Fruit fly (Drosophila melanogaster): ENCODE data around the gene ush.
A peak's percentile ranks its signal among the peaks of the same experiment; 100 is the strongest.

ush gene

DNA sequence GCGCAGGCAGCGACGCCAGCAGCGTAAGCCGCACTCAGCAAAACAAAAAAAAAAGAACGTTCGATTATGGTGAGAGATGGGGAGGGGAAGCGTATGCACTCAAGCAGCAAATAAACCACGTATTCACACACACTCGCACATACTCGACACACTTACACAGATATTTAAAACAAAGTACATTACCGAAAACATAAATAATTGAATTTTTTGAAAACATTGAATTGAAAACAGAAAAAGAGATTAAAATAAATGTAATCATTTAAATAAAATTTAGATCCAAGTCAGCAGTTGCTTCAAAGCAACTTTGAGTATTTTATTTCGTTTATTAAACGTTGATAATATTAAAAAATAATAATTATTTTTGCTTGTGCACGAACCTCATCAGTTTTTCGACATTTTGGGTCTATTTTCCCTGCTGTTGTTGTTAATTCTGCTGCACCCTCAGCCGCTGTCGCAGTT is 5.0 kb upstream of the ush start (continued):
- TF ChIP-seq Bgb (GFP tag; IDR thresholded peaks at IDR 0.05; ENCODE audit: partially characterized antibody), result no peak
- no peak for TF ChIP-seq TFAM (GFP tag; optimal IDR thresholded peaks at IDR 0.05)
- TF ChIP-seq Adf1 (GFP tag; IDR thresholded peaks at IDR 0.05), result no peak
- TF ChIP-seq tap (tag; optimal IDR thresholded peaks at IDR 0.05), result peak; percentile 67
- TF ChIP-seq CG11695 (GFP tag; IDR thresholded peaks at IDR 0.05), result no peak
- TF ChIP-seq gcm (GFP tag; optimal IDR thresholded peaks at IDR 0.05), result peak; percentile 71
- peak; percentile 22 for TF ChIP-seq CG2202 (tag; optimal IDR thresholded peaks at IDR 0.05)
- no peak for TF ChIP-seq Opbp (GFP tag; IDR thresholded peaks at IDR 0.05; ENCODE audit: partially characterized antibody)
- TF ChIP-seq Sry-δ (GFP tag; optimal IDR thresholded peaks at IDR 0.05), result no peak
- TF ChIP-seq CG18764 (GFP tag; optimal IDR thresholded peaks at IDR 0.05), result no peak
- TF ChIP-seq MBD-R2 (GFP tag; IDR thresholded peaks at IDR 0.05), result no peak
- no peak for TF ChIP-seq fd102C (GFP tag; optimal IDR thresholded peaks at IDR 0.05)
- no peak for TF ChIP-seq CG33213 (GFP tag; optimal IDR thresholded peaks at IDR 0.05)
- peak in 1 of 2 experiments; percentile 83 for TF ChIP-seq Hr51 (GFP tag; optimal IDR thresholded peaks at IDR 0.05)
- TF ChIP-seq her (GFP tag; optimal IDR thresholded peaks at IDR 0.05), result no peak
- peak; percentile 20 for TF ChIP-seq Fer2 (tag; optimal IDR thresholded peaks at IDR 0.05)
- peak; percentile 56 for TF ChIP-seq CG3281 (GFP tag; optimal IDR thresholded peaks at IDR 0.05)
- peak; percentile 76 for TF ChIP-seq lab (GFP tag; optimal IDR thresholded peaks at IDR 0.05)
- TF ChIP-seq Dfd (GFP tag; optimal IDR thresholded peaks at IDR 0.05), result no peak
- no peak for TF ChIP-seq unc-4 (GFP tag; IDR thresholded peaks at IDR 0.05; ENCODE audit: partially characterized antibody)
- TF ChIP-seq CG17912 (GFP tag; optimal IDR thresholded peaks at IDR 0.05), result no peak
- peak; percentile 26 for TF ChIP-seq CG18619 (GFP tag; optimal IDR thresholded peaks at IDR 0.05)
- TF ChIP-seq BEAF-32 (GFP tag; optimal IDR thresholded peaks at IDR 0.05), result no peak
- TF ChIP-seq CG17328 (GFP tag; IDR thresholded peaks at IDR 0.05), result no peak
- TF ChIP-seq toy (GFP tag; IDR thresholded peaks at IDR 0.05), result no peak
- no peak for TF ChIP-seq Lim3 (GFP tag; IDR thresholded peaks at IDR 0.05)
- no peak for TF ChIP-seq slp2 (GFP tag; optimal IDR thresholded peaks at IDR 0.05)
- no peak for TF ChIP-seq yki (optimal IDR thresholded peaks at IDR 0.05)
- peak; percentile 80 for TF ChIP-seq CG18599 (GFP tag; optimal IDR thresholded peaks at IDR 0.05)
- no peak for TF ChIP-seq CG9609 (GFP tag; optimal IDR thresholded peaks at IDR 0.05)
- no peak for TF ChIP-seq pho (GFP tag; optimal IDR thresholded peaks at IDR 0.05)
- peak; percentile 26 for TF ChIP-seq CG18011 (GFP tag; optimal IDR thresholded peaks at IDR 0.05)
- peak; percentile 41 for TF ChIP-seq fd3F (GFP tag; optimal IDR thresholded peaks at IDR 0.05)
- TF ChIP-seq nmo (GFP tag; optimal IDR thresholded peaks at IDR 0.05), result peak; percentile 76
- no peak for TF ChIP-seq CG4854 (GFP tag; optimal IDR thresholded peaks at IDR 0.05)
- TF ChIP-seq Tbp (GFP tag; optimal IDR thresholded peaks at IDR 0.05), result no peak
- TF ChIP-seq CG4328 (GFP tag; optimal IDR thresholded peaks at IDR 0.05), result no peak
- no peak for TF ChIP-seq Nf-YC (tag; optimal IDR thresholded peaks at IDR 0.05)
- TF ChIP-seq gsb-n (tag; optimal IDR thresholded peaks at IDR 0.05), result peak; percentile 60
- no peak for TF ChIP-seq mld (GFP tag; IDR thresholded peaks at IDR 0.05; ENCODE audit: partially characterized antibody)
- TF ChIP-seq Camta (GFP tag; optimal IDR thresholded peaks at IDR 0.05), result no peak
- no peak for TF ChIP-seq sim (GFP tag; IDR thresholded peaks at IDR 0.05)
- TF ChIP-seq CG8290 (GFP tag; optimal IDR thresholded peaks at IDR 0.05), result no peak
- TF ChIP-seq CG8290 (tag; optimal IDR thresholded peaks at IDR 0.05), result no peak
- TF ChIP-seq bowl (GFP tag; IDR thresholded peaks at IDR 0.05), result no peak
- no peak for TF ChIP-seq CG8281 (tag; optimal IDR thresholded peaks at IDR 0.05)
- peak; percentile 2 for TF ChIP-seq dmrt11E (tag; optimal IDR thresholded peaks at IDR 0.05)
- TF ChIP-seq Dip3 (GFP tag; optimal IDR thresholded peaks at IDR 0.05), result no peak
- no peak for TF ChIP-seq CG1647 (GFP tag; optimal IDR thresholded peaks at IDR 0.05)
- no peak for TF ChIP-seq CG8478 (optimal IDR thresholded peaks at IDR 0.05)
- TF ChIP-seq Antp (GFP tag; optimal IDR thresholded peaks at IDR 0.05), result no peak
- TF ChIP-seq oc (tag; optimal IDR thresholded peaks at IDR 0.05), result peak; percentile 64

All from whole organism, embryonic.